Worm (Caenorhabditis elegans): Measurements from ENCODE around the gene fbxa-210.

DNA sequence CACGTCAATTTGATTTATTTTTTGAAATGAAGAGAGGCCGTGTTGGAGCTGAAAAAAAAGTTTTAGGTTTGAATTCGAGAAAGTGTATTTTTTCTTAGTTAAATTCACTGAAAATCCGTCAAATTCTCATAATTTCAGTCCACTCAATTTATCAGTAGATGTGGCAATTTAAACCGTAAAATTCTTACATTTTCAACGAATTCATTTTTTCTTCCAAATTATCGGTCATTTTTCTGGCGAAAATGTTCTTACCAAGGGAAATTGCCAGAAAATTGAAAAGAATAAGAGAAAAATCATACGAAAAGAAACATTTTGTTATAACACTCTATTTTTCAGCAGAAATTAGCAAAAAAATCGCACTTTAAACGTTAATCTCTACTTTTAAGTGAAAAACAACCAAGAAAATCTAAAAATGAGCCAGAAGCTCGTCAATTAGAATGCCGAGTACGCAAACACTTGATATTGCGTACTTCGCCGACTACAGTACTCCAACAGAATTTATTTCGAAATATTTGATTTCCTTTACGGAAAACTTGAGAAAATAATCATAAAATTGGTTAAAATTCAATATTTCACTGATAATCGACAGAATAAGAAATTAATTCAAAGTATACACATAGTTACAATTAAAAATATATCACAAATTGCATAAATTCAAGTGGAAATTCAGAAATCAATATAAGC, 39.9 kb upstream of the fbxa-210 start, which contains the start of gene fbxa-106:
- TF ChIP-seq nhr-11 (tag; optimal IDR thresholded peaks at IDR 0.05) (no peak), set-16 (GFP tag; IDR thresholded peaks at IDR 0.05) (no peak), mdl-1 (tag; optimal IDR thresholded peaks at IDR 0.05) (no peak), aly-2 (tag; optimal IDR thresholded peaks at IDR 0.05) (no peak), hlh-11 (tag; optimal IDR thresholded peaks at IDR 0.05) (no peak), dpl-1 (GFP tag; optimal IDR thresholded peaks at IDR 0.05) (no peak), ceh-62 (tag; optimal IDR thresholded peaks at IDR 0.05) (no peak), F37D6.2 (tag; optimal IDR thresholded peaks at IDR 0.05) (no peak), nhr-28 (tag; optimal IDR thresholded peaks at IDR 0.05) (no peak), unc-39 (tag; optimal IDR thresholded peaks at IDR 0.05) (no peak), snpc-4 (tag; optimal IDR thresholded peaks at IDR 0.05) (no peak)
